Fruit fly (Drosophila melanogaster) whole organism, embryonic: ENCODE data around the gene ND-24.

ENCODE experiments used
- Abd-B ChIP-seq: fragments of 200-800 bp; sonication (Bioruptor generic); optimal IDR thresholded peaks from 2 replicates; lab custom pipeline; 2018; ENCODE audit warnings: missing biosample characterization, mild to moderate bottlenecking, missing genetic modification characterization, moderate library complexity
- Asciz ChIP-seq: fragments of 200-800 bp; sonication (Bioruptor generic); optimal IDR thresholded peaks from 2 replicates; lab custom pipeline; 2017; ENCODE audit warnings: missing biosample characterization, mild to moderate bottlenecking, missing genetic modification characterization, missing genetic modification reagents
- Atf6 ChIP-seq: fragments of 200-800 bp; sonication (Bioruptor generic); IDR thresholded peaks from 2 replicates; pipeline ENCODE4 v1.3.6; 2022; ENCODE audit warnings: missing biosample characterization, missing genetic modification characterization
- B-H1 ChIP-seq: fragments of 200-800 bp; sonication (Bioruptor generic); IDR thresholded peaks from 3 replicates; pipeline ENCODE4 v1.3.6; 2022; ENCODE audit warnings: missing biosample characterization, missing genetic modification characterization
- CG10147 ChIP-seq: fragments of 200-800 bp; sonication (Bioruptor generic); optimal IDR thresholded peaks from 2 replicates; lab custom pipeline; 2019; ENCODE audit warnings: missing biosample characterization, mild to moderate bottlenecking, missing genetic modification characterization, moderate library complexity
- CG10209 ChIP-seq: fragments of 200-800 bp; sonication (Bioruptor generic); optimal IDR thresholded peaks from 3 replicates; lab custom pipeline; 2017; ENCODE audit warnings: missing biosample characterization, mild to moderate bottlenecking, missing genetic modification characterization, missing genetic modification reagents
- CG10267 ChIP-seq: fragments of 200-800 bp; sonication (Bioruptor generic); optimal IDR thresholded peaks from 2 replicates; lab custom pipeline; 2018; ENCODE audit warnings: missing biosample characterization, mild to moderate bottlenecking, missing genetic modification characterization, moderate library complexity
- CG11247 ChIP-seq: fragments of 200-800 bp; sonication (Bioruptor generic); IDR thresholded peaks from 2 replicates; pipeline ENCODE4 v1.3.6; 2022; ENCODE audit warnings: missing biosample characterization, missing genetic modification characterization
- CG11696 ChIP-seq: fragments of 200-800 bp; sonication (Bioruptor generic); IDR thresholded peaks from 2 replicates; pipeline ENCODE4 v1.3.6; 2022; ENCODE audit warnings: missing biosample characterization, missing genetic modification characterization
- CG1233 ChIP-seq: fragments of 200-800 bp; sonication (Bioruptor generic); optimal IDR thresholded peaks from 4 replicates; lab custom pipeline; 2018; ENCODE audit warnings: missing biosample characterization, mild to moderate bottlenecking, missing genetic modification characterization
- CG14050 ChIP-seq: fragments of 200-800 bp; sonication (Bioruptor generic); IDR thresholded peaks from 3 replicates; pipeline ENCODE4 v1.3.6; 2022; ENCODE audit warnings: missing biosample characterization, missing genetic modification characterization
- CG15514 ChIP-seq: fragments of 200-800 bp; sonication (Bioruptor generic); optimal IDR thresholded peaks from 3 replicates; lab custom pipeline; 2017; ENCODE audit warnings: missing biosample characterization, missing genetic modification characterization, mild to moderate bottlenecking, moderate library complexity, missing genetic modification reagents
- CG15601 ChIP-seq: fragments of 200-800 bp; sonication (Bioruptor generic); optimal IDR thresholded peaks from 3 replicates; lab custom pipeline; 2019; ENCODE audit warnings: missing biosample characterization, mild to moderate bottlenecking, missing genetic modification characterization, moderate library complexity
- CG17186 ChIP-seq: fragments of 200-800 bp; sonication (Bioruptor generic); optimal IDR thresholded peaks from 3 replicates; lab custom pipeline; 2017; ENCODE audit warnings: missing biosample characterization, missing genetic modification reagents, missing genetic modification characterization
- CG17568 ChIP-seq: fragments of 200-800 bp; sonication (Bioruptor generic); optimal IDR thresholded peaks from 2 replicates; lab custom pipeline; 2018; ENCODE audit warnings: missing biosample characterization, mild to moderate bottlenecking, missing genetic modification characterization, moderate library complexity
- CG17802 ChIP-seq: fragments of 200-800 bp; sonication (Bioruptor generic); optimal IDR thresholded peaks from 2 replicates; lab custom pipeline; 2018; ENCODE audit warnings: missing biosample characterization, mild to moderate bottlenecking, missing genetic modification characterization, moderate library complexity
- CG17912 ChIP-seq: fragments of 200-800 bp; sonication (Bioruptor generic); optimal IDR thresholded peaks from 2 replicates; lab custom pipeline; 2018; ENCODE audit warnings: missing biosample characterization, mild to moderate bottlenecking, missing genetic modification characterization
- CG30020 ChIP-seq: fragments of 200-800 bp; optimal IDR thresholded peaks from 2 replicates; lab custom pipeline; 2019; ENCODE audit warnings: missing biosample characterization, mild to moderate bottlenecking, missing genetic modification characterization, moderate library complexity
- CG33213 ChIP-seq: fragments of 200-800 bp; sonication (Bioruptor generic); optimal IDR thresholded peaks from 3 replicates; lab custom pipeline; 2016; ENCODE audit warnings: missing biosample characterization, missing genetic modification characterization
- CG4707 ChIP-seq: fragments of 200-800 bp; sonication (Bioruptor generic); optimal IDR thresholded peaks from 2 replicates; lab custom pipeline; 2018; ENCODE audit warnings: missing biosample characterization, mild to moderate bottlenecking, missing genetic modification characterization, moderate library complexity
- CG7928 ChIP-seq: fragments of 200-800 bp; sonication (Bioruptor generic); optimal IDR thresholded peaks from 2 replicates; lab custom pipeline; 2017; ENCODE audit warnings: missing biosample characterization, mild to moderate bottlenecking, missing genetic modification characterization
- CG7963 ChIP-seq: fragments of 200-800 bp; sonication (Bioruptor generic); IDR thresholded peaks from 3 replicates; pipeline ENCODE4 v1.3.6; 2022; ENCODE audit warnings: missing biosample characterization, missing genetic modification characterization; ENCODE audit not compliant: partially characterized antibody
- CG8478 ChIP-seq: fragments of >200 bp; optimal IDR thresholded peaks from 2 replicates; lab custom pipeline; 2018
- CG9437 ChIP-seq: fragments of 200-800 bp; sonication (Bioruptor generic); optimal IDR thresholded peaks from 2 replicates; lab custom pipeline; 2018; ENCODE audit warnings: missing biosample characterization, mild to moderate bottlenecking, missing genetic modification characterization
- D19A ChIP-seq: fragments of 200-800 bp; optimal IDR thresholded peaks from 3 replicates; lab custom pipeline; 2019; ENCODE audit warnings: missing biosample characterization, mild to moderate bottlenecking, missing genetic modification characterization, moderate library complexity
- Fer3 ChIP-seq: fragments of 200-800 bp; sonication (Bioruptor generic); optimal IDR thresholded peaks from 2 replicates; lab custom pipeline; 2018; ENCODE audit warnings: missing biosample characterization, mild to moderate bottlenecking, missing genetic modification characterization, moderate library complexity
- Jarid2 ChIP-seq: fragments of 200-800 bp; sonication (Bioruptor generic); optimal IDR thresholded peaks from 3 replicates; lab custom pipeline; 2017; ENCODE audit warnings: mild to moderate bottlenecking, missing biosample characterization, missing genetic modification reagents, missing genetic modification characterization
- Lpt ChIP-seq: fragments of >200 bp; optimal IDR thresholded peaks from 2 replicates; lab custom pipeline; 2018; ENCODE audit warnings: missing biosample characterization, missing genetic modification characterization
- NFAT ChIP-seq: fragments of 200-800 bp; sonication (Bioruptor generic); IDR thresholded peaks from 2 replicates; pipeline ENCODE4 v1.3.6; 2022; ENCODE audit warnings: missing biosample characterization, missing genetic modification characterization
- Ssrp ChIP-seq: fragments of 200-800 bp; sonication (Bioruptor generic); optimal IDR thresholded peaks from 2 replicates; lab custom pipeline; 2018; ENCODE audit warnings: missing biosample characterization, mild to moderate bottlenecking, missing genetic modification characterization, moderate library complexity
- Vsx1 ChIP-seq: fragments of 200-800 bp; sonication (Bioruptor generic); optimal IDR thresholded peaks from 2 replicates; lab custom pipeline; 2017; ENCODE audit warnings: missing biosample characterization, mild to moderate bottlenecking, missing genetic modification characterization, missing genetic modification reagents
- bsh ChIP-seq, 2 experiments: fragments of 200-800 bp; sonication (Bioruptor generic); optimal IDR thresholded peaks; 2 replicates each; lab custom pipeline; 2017 to 2018; ENCODE audit warnings: mild to moderate bottlenecking in 2 of 2, missing biosample characterization in 2 of 2, missing genetic modification characterization in 2 of 2, moderate library complexity in 1 of 2
- cad ChIP-seq: fragments of >200 bp; optimal IDR thresholded peaks from 2 replicates; lab custom pipeline; 2017; ENCODE audit warnings: missing biosample characterization, missing genetic modification characterization
- dan ChIP-seq: fragments of 200-800 bp; sonication (Bioruptor generic); IDR thresholded peaks from 2 replicates; pipeline ENCODE4 v1.3.6; 2022; ENCODE audit warnings: missing biosample characterization, missing genetic modification characterization
- fd102C ChIP-seq: fragments of 200-800 bp; sonication (Bioruptor generic); optimal IDR thresholded peaks from 2 replicates; lab custom pipeline; 2018; ENCODE audit warnings: missing biosample characterization, mild to moderate bottlenecking, missing genetic modification characterization, moderate library complexity
- gt ChIP-seq: fragments of 200-800 bp; sonication (Bioruptor generic); IDR thresholded peaks from 2 replicates; pipeline ENCODE4 v1.3.6; 2022; ENCODE audit warnings: missing biosample characterization, missing genetic modification characterization
- hb ChIP-seq: fragments of 200-800 bp; sonication (Bioruptor generic); IDR thresholded peaks from 3 replicates; pipeline ENCODE4 v1.3.6; 2022; ENCODE audit warnings: missing biosample characterization, missing genetic modification characterization; ENCODE audit not compliant: partially characterized antibody
- her ChIP-seq: fragments of 200-800 bp; sonication (Bioruptor generic); optimal IDR thresholded peaks from 2 replicates; lab custom pipeline; 2016; ENCODE audit warnings: missing biosample characterization, missing genetic modification characterization
- jumu ChIP-seq: fragments of 200-800 bp; sonication (Bioruptor generic); optimal IDR thresholded peaks from 3 replicates; lab custom pipeline; 2016; ENCODE audit warnings: missing biosample characterization, missing genetic modification characterization
- kay ChIP-seq: fragments of 200-800 bp; sonication (Bioruptor generic); optimal IDR thresholded peaks from 2 replicates; lab custom pipeline; 2016; ENCODE audit warnings: missing biosample characterization, missing genetic modification characterization
- knrl ChIP-seq: fragments of 200-800 bp; sonication (Bioruptor generic); IDR thresholded peaks from 3 replicates; pipeline ENCODE4 v1.3.6; 2022; ENCODE audit warnings: missing biosample characterization, missing genetic modification characterization; ENCODE audit not compliant: partially characterized antibody
- lmd ChIP-seq: fragments of 200-800 bp; sonication (Bioruptor generic); IDR thresholded peaks from 2 replicates; pipeline ENCODE4 v1.3.6; 2022; ENCODE audit warnings: missing biosample characterization, missing genetic modification characterization
- mirr ChIP-seq: fragments of 200-800 bp; sonication (Bioruptor generic); optimal IDR thresholded peaks from 3 replicates; lab custom pipeline; 2018; ENCODE audit warnings: missing biosample characterization, mild to moderate bottlenecking, missing genetic modification characterization
- prd ChIP-seq, 3 experiments: fragments of >200 bp in 2 of 3; fragments of 200-800 bp in 1 of 3; sonication (Bioruptor generic) in 1 of 3; optimal IDR thresholded peaks in 2 of 3; IDR thresholded peaks in 1 of 3; 2 replicates in 2 of 3; 3 replicates in 1 of 3; pipeline versions ENCODE4 v1.3.6 to Lab custom; 2017 to 2022; ENCODE audit warnings: missing biosample characterization in 1 of 3, missing genetic modification characterization in 1 of 3
- pzg ChIP-seq: fragments of 200-800 bp; sonication (Bioruptor generic); optimal IDR thresholded peaks from 3 replicates; lab custom pipeline; 2018; ENCODE audit warnings: missing biosample characterization, mild to moderate bottlenecking, missing genetic modification characterization, moderate library complexity
- ro ChIP-seq: fragments of 200-800 bp; sonication (Bioruptor generic); IDR thresholded peaks from 2 replicates; pipeline ENCODE4 v1.3.6; 2022; ENCODE audit warnings: missing biosample characterization, missing genetic modification characterization
- slp2 ChIP-seq: fragments of 200-800 bp; sonication (Bioruptor generic); optimal IDR thresholded peaks from 2 replicates; lab custom pipeline; 2016; ENCODE audit warnings: missing biosample characterization, missing genetic modification characterization
- tap ChIP-seq: fragments of 200-800 bp; optimal IDR thresholded peaks from 3 replicates; lab custom pipeline; 2019; ENCODE audit warnings: missing biosample characterization, mild to moderate bottlenecking, missing genetic modification characterization, moderate library complexity
- wek ChIP-seq: fragments of 200-800 bp; sonication (Bioruptor generic); optimal IDR thresholded peaks from 3 replicates; lab custom pipeline; 2018; ENCODE audit warnings: missing biosample characterization, mild to moderate bottlenecking, missing genetic modification characterization, moderate library complexity
- zfh2 ChIP-seq: fragments of 200-800 bp; sonication (Bioruptor generic); optimal IDR thresholded peaks from 2 replicates; lab custom pipeline; 2016; ENCODE audit warnings: missing biosample characterization, missing genetic modification characterization

The ND-24 gene

dm6 chrX:17599330-17599729 is 32.6 kb upstream of the ND-24 start, which contains the start of gene X11L (continued):
- TF ChIP-seq prd (optimal IDR thresholded peaks at IDR 0.05; lab: Kevin White, UChicago) (no peak), prd (GFP tag; IDR thresholded peaks at IDR 0.05; lab: Robert Waterston, UW) (peak; percentile 76), CG17568 (GFP tag; lab: Kevin White, UChicago) (no peak), her (peak; percentile 76), mirr (GFP tag; lab: Kevin White, UChicago) (no peak), wek (GFP tag; lab: Kevin White, UChicago) (peak; percentile 8), CG17912 (no peak), lmd (GFP tag; lab: Robert Waterston, UW) (peak; percentile 39; the same call in 1 of the 2 replicates), CG7928 (GFP tag; lab: Kevin White, UChicago) (no peak), dan (GFP tag; lab: Robert Waterston, UW) (no peak), Ssrp (tag; lab: Kevin White, UChicago) (peak; percentile 43), Vsx1 (GFP tag; lab: Kevin White, UChicago) (no peak), NFAT (GFP tag; lab: Robert Waterston, UW) (peak; percentile 78), CG15514 (GFP tag; lab: Kevin White, UChicago) (peak; percentile 78), CG4707 (no peak), tap (no peak), slp2 (GFP tag; lab: Kevin White, UChicago) (peak; percentile 54), Atf6 (GFP tag; lab: Robert Waterston, UW) (no peak), hb (GFP tag; lab: Robert Waterston, UW) (peak; percentile 85), CG17802 (tag; lab: Kevin White, UChicago) (no peak), Lpt (GFP tag; lab: Kevin White, UChicago) (no peak), D19A (tag; lab: Kevin White, UChicago) (peak; percentile 33), CG10147 (no peak), CG11696 (GFP tag; lab: Robert Waterston, UW) (0 out of 2 replicates have a peak, but pooled peaks have one; percentile 21), CG17186 (GFP tag; lab: Kevin White, UChicago) (peak; percentile 73), CG14050 (GFP tag; lab: Robert Waterston, UW) (peak; percentile 48; the same call in 2 of the 3 replicates), CG33213 (GFP tag; lab: Kevin White, UChicago) (peak; percentile 76), CG15601 (tag; lab: Kevin White, UChicago) (no peak), ro (GFP tag; lab: Robert Waterston, UW) (no peak), jumu (GFP tag; lab: Kevin White, UChicago) (peak; percentile 76), fd102C (GFP tag; lab: Kevin White, UChicago) (no peak), CG7963 (peak; percentile 77; the same call in 2 of the 3 replicates), kay (GFP tag; lab: Kevin White, UChicago) (peak; percentile 54), Asciz (GFP tag; lab: Kevin White, UChicago) (no peak), zfh2 (GFP tag; lab: Kevin White, UChicago) (peak; percentile 84), cad (no peak), B-H1 (GFP tag; lab: Robert Waterston, UW) (peak; percentile 27; the same call in 2 of the 3 replicates), CG1233 (GFP tag; lab: Kevin White, UChicago) (no peak), CG30020 (tag; lab: Kevin White, UChicago) (peak; percentile 25), pzg (peak; percentile 84), gt (no peak), CG8478 (no peak), Jarid2 (GFP tag; lab: Kevin White, UChicago) (no peak), CG10267 (tag; lab: Kevin White, UChicago) (peak; percentile 95), bsh (GFP tag; optimal IDR thresholded peaks at IDR 0.05; lab: Kevin White, UChicago) (peak in 1 of 2 experiments; percentile 56), Fer3 (no peak), CG10209 (peak; percentile 55), CG11247 (GFP tag; lab: Robert Waterston, UW) (peak; percentile 72), Abd-B (GFP tag; lab: Kevin White, UChicago) (no peak), knrl (peak; percentile 88), CG9437 (GFP tag; lab: Kevin White, UChicago) (peak; percentile 38)
